Worm (Caenorhabditis elegans) whole organism, L1 larva: ENCODE measurements around the gene degl-1.

Experiments used
- egl-13 ChIP-seq: sonication (generic microtip); optimal IDR thresholded peaks from 2 replicates; lab custom pipeline; 2016; ENCODE audit warnings: missing genotype, missing genetic modification reagents, missing genetic modification characterization, missing compliant biosample characterization
- egl-27 ChIP-seq, 2 experiments: fragments of 150-350 bp in 1 of 2; sonication (generic microtip); optimal IDR thresholded peaks; 3 replicates each; lab custom pipeline; 2017 to 2018; ENCODE audit warnings: missing biosample characterization in 2 of 2, missing genetic modification characterization in 2 of 2, missing genetic modification reagents in 2 of 2
- elt-2 ChIP-seq: sonication (generic microtip); optimal IDR thresholded peaks from 2 replicates; lab custom pipeline; 2016; ENCODE audit warnings: missing genetic modification characterization, mild to moderate bottlenecking, inconsistent platforms, missing compliant biosample characterization, missing genetic modification reagents
- ets-5 ChIP-seq: fragments of 200-800 bp; sonication (Bioruptor generic); IDR thresholded peaks from 2 replicates; pipeline ENCODE4 v1.3.6; 2022; ENCODE audit warnings: missing genetic modification characterization, missing compliant biosample characterization
- fkh-8 ChIP-seq: sonication (generic microtip); optimal IDR thresholded peaks from 2 replicates; lab custom pipeline; 2016; ENCODE audit warnings: mild to moderate bottlenecking, missing genetic modification characterization, missing compliant biosample characterization
- lin-15B ChIP-seq: fragments of 150-350 bp; sonication (generic microtip); optimal IDR thresholded peaks from 3 replicates; lab custom pipeline; 2014; ENCODE audit warnings: missing biosample characterization, missing genetic modification characterization
- nhr-237 ChIP-seq: fragments of 150-350 bp; optimal IDR thresholded peaks from 2 replicates; lab custom pipeline; 2014; ENCODE audit warnings: missing biosample characterization, missing genetic modification characterization
- nhr-28 ChIP-seq: fragments of 150-350 bp; optimal IDR thresholded peaks from 2 replicates; lab custom pipeline; 2014; ENCODE audit warnings: missing biosample characterization, missing genetic modification characterization
- nhr-77 ChIP-seq: fragments of 150-350 bp; optimal IDR thresholded peaks from 2 replicates; lab custom pipeline; 2014; ENCODE audit warnings: missing biosample characterization, missing genetic modification characterization
- skn-1 ChIP-seq: fragments of 150-350 bp; optimal IDR thresholded peaks from 2 replicates; lab custom pipeline; 2014; ENCODE audit warnings: missing biosample characterization, missing genetic modification characterization
- unc-62 ChIP-seq: fragments of 150-350 bp; optimal IDR thresholded peaks from 2 replicates; lab custom pipeline; 2014; ENCODE audit warnings: missing biosample characterization, missing genetic modification reagents, missing genetic modification characterization
- ztf-11 ChIP-seq, 2 experiments: sonication (generic microtip); optimal IDR thresholded peaks; 2 replicates each; lab custom pipeline; 2016 to 2017; ENCODE audit warnings: missing genetic modification characterization in 2 of 2, missing biosample characterization in 1 of 2, missing compliant biosample characterization in 1 of 2

ce11 chrIV:14800931-14801330 is 29.7 kb upstream of the degl-1 start:
- no peak for TF ChIP-seq skn-1 (tag; lab: Kevin White, UChicago)
- no peak for TF ChIP-seq unc-62
- no peak for TF ChIP-seq egl-27 (tag; optimal IDR thresholded peaks at IDR 0.05; lab: Kevin White, UChicago)
- TF ChIP-seq ztf-11 (tag; optimal IDR thresholded peaks at IDR 0.05; lab: Kevin White, UChicago) = no peak
- no peak for TF ChIP-seq egl-13 (tag; lab: Kevin White, UChicago)
- TF ChIP-seq fkh-8 = no peak
- no peak for TF ChIP-seq nhr-77
- no peak for TF ChIP-seq lin-15B (tag; lab: Kevin White, UChicago)
- no peak for TF ChIP-seq nhr-237
- TF ChIP-seq nhr-28 (tag; lab: Kevin White, UChicago) = no peak
- no peak for TF ChIP-seq ets-5 (GFP tag; lab: Robert Waterston, UW)
- TF ChIP-seq elt-2 (tag; lab: Kevin White, UChicago) = no peak
